Comparison of ENCODE assay signal across 5 fruit fly cellular contexts in the genomic region with DNA sequence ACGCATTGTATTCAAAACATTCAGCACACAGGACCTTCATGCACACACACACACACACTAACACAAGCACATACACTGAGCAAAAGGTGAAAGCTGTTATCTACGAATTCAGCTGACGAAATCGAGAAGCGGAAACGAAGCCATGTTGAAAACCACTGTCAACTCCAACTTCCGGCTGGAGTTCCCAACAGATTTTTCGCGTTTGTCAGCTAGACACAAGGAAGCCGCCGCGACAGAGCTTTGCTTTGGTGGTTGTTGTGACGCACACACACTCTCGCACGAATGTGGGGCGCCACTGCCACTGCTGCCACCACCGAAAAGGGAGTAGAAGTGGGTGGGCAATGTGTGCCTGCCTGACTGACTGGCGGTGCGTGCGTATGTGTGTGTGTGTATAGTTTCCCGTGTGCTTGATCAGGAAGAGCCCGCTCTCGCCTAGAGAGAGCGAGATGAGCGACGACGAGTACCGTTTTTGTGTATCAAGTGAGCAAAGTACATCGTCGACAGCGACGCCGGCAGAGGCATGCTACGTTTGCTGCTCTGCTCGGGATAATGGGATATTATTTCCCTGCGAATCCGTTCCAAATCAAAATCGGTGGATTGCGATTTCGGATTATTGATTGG.
TF ChIP-seq lines count a peak whose summit lies in the region.

No protein-coding gene starts in this region.

- peak; percentile 47 for TF ChIP-seq CTCF in whole organism, embryonic (GFP tag; optimal IDR thresholded peaks at IDR 0.05; lab: Kevin White, UChicago)

TF ChIP-seq in whole organism, 6 proteins besides CTCF, POLR2A, EP300 and RAD21:
- TF ChIP-seq CG8478 (optimal IDR thresholded peaks at IDR 0.05; lab: Kevin White, UChicago) (no peak), Dll (optimal IDR thresholded peaks at IDR 0.05; lab: Kevin White, UChicago) (peak; percentile 62), psq (optimal IDR thresholded peaks at IDR 0.05; lab: Kevin White, UChicago) (no peak), EcR (GFP tag; optimal IDR thresholded peaks at IDR 0.05; lab: Kevin White, UChicago) (no peak), usp (GFP tag; optimal IDR thresholded peaks at IDR 0.05; lab: Kevin White, UChicago) (no peak), pan (optimal IDR thresholded peaks at IDR 0.05; lab: Kevin White, UChicago) (no peak)

TF ChIP-seq in whole organism, embryonic, 481 proteins besides CTCF, POLR2A, EP300 and RAD21 (continues in another document):
- TF ChIP-seq Stat92E (GFP tag; optimal IDR thresholded peaks at IDR 0.05; lab: Kevin White, UChicago) (no peak), HmgZ (tag; optimal IDR thresholded peaks at IDR 0.05; lab: Kevin White, UChicago) (peak; percentile 41), Fer1 (GFP tag; optimal IDR thresholded peaks at IDR 0.05; lab: Kevin White, UChicago) (peak; percentile 88), jumu (GFP tag; optimal IDR thresholded peaks at IDR 0.05; lab: Kevin White, UChicago) (no peak), pros (GFP tag; optimal IDR thresholded peaks at IDR 0.05; lab: Kevin White, UChicago) (peak; percentile 38), CG8944 (GFP tag; optimal IDR thresholded peaks at IDR 0.05; lab: Kevin White, UChicago) (no peak), CG12299 (tag; optimal IDR thresholded peaks at IDR 0.05; lab: Kevin White, UChicago) (peak; percentile 65), abd-A (tag; optimal IDR thresholded peaks at IDR 0.05; lab: Kevin White, UChicago) (no peak), vvl (GFP tag; IDR thresholded peaks at IDR 0.05; lab: Robert Waterston, UW) (peak; percentile 59), nom (GFP tag; optimal IDR thresholded peaks at IDR 0.05; lab: Kevin White, UChicago) (peak; percentile 79), CG17912 (GFP tag; optimal IDR thresholded peaks at IDR 0.05; lab: Kevin White, UChicago) (peak; percentile 41), Awh (GFP tag; IDR thresholded peaks at IDR 0.05; lab: Robert Waterston, UW) (peak; percentile 51; the same call in 1 of the 2 replicates), bigmax (GFP tag; optimal IDR thresholded peaks at IDR 0.05; lab: Kevin White, UChicago) (no peak), CG8765 (GFP tag; IDR thresholded peaks at IDR 0.05; lab: Robert Waterston, UW) (peak; percentile 28; the same call in 1 of the 2 replicates), gcm (GFP tag; optimal IDR thresholded peaks at IDR 0.05; lab: Kevin White, UChicago) (peak; percentile 57), crc (GFP tag; optimal IDR thresholded peaks at IDR 0.05; lab: Kevin White, UChicago) (no peak), BEAF-32 (GFP tag; optimal IDR thresholded peaks at IDR 0.05; lab: Kevin White, UChicago) (no peak), dm (GFP tag; optimal IDR thresholded peaks at IDR 0.05; lab: Kevin White, UChicago) (no peak), Deaf1 (tag; optimal IDR thresholded peaks at IDR 0.05; lab: Kevin White, UChicago) (peak; percentile 37)

TF ChIP-seq in whole organism, prepupa, 60 proteins besides CTCF, POLR2A, EP300 and RAD21 (continues in another document):
- TF ChIP-seq CG11762 (GFP tag; optimal IDR thresholded peaks at IDR 0.05; lab: Kevin White, UChicago; ENCODE audit: insufficient read depth) (no peak), net (GFP tag; optimal IDR thresholded peaks at IDR 0.05; lab: Kevin White, UChicago) (no peak), salr (GFP tag; optimal IDR thresholded peaks at IDR 0.05; lab: Kevin White, UChicago) (peak in 1 of 2 experiments; percentile 8), fd59A (GFP tag; optimal IDR thresholded peaks at IDR 0.05; lab: Kevin White, UChicago) (peak; percentile 16), CG6808 (GFP tag; optimal IDR thresholded peaks at IDR 0.05; lab: Kevin White, UChicago) (peak; percentile 60), CG7368 (GFP tag; optimal IDR thresholded peaks at IDR 0.05; lab: Kevin White, UChicago) (peak; percentile 12), achi (GFP tag; optimal IDR thresholded peaks at IDR 0.05; lab: Kevin White, UChicago) (peak; percentile 72), CG11294 (GFP tag; IDR thresholded peaks at IDR 0.05; lab: Robert Waterston, UW) (no peak), CG6163 (GFP tag; IDR thresholded peaks at IDR 0.05; lab: Robert Waterston, UW) (0 out of 3 replicates have a peak, but pooled peaks have one; percentile 50), esn (GFP tag; optimal IDR thresholded peaks at IDR 0.05; lab: Kevin White, UChicago) (peak; percentile 45), Eip78C (GFP tag; lab: Kevin White, UChicago) (peak; percentile 71), CG8319 (GFP tag; optimal IDR thresholded peaks at IDR 0.05; lab: Kevin White, UChicago) (peak; percentile 12), CG6854 (GFP tag; optimal IDR thresholded peaks at IDR 0.05; lab: Kevin White, UChicago) (peak; percentile 69), CG10669 (GFP tag; optimal IDR thresholded peaks at IDR 0.05; lab: Kevin White, UChicago) (peak; percentile 39), dsx (GFP tag; optimal IDR thresholded peaks at IDR 0.05; lab: Kevin White, UChicago; ENCODE audit: poor library complexity, severe bottlenecking) (no peak), CG10631 (GFP tag; optimal IDR thresholded peaks at IDR 0.05; lab: Kevin White, UChicago) (no peak), Blimp-1 (GFP tag; optimal IDR thresholded peaks at IDR 0.05; lab: Kevin White, UChicago) (peak; percentile 50), CG9139 (GFP tag; optimal IDR thresholded peaks at IDR 0.05; lab: Kevin White, UChicago) (peak; percentile 57), spab (GFP tag; optimal IDR thresholded peaks at IDR 0.05; lab: Kevin White, UChicago) (peak; percentile 55), CG3032 (tag; optimal IDR thresholded peaks at IDR 0.05; lab: Kevin White, UChicago) (no peak)

TF ChIP-seq in whole organism, pupa, 21 proteins besides CTCF, POLR2A, EP300 and RAD21:
- TF ChIP-seq CG8159 (tag; optimal IDR thresholded peaks at IDR 0.05; lab: Kevin White, UChicago) (peak; percentile 6), CG13204 (GFP tag; optimal IDR thresholded peaks at IDR 0.05; lab: Kevin White, UChicago) (peak; percentile 10), CG15710 (tag; optimal IDR thresholded peaks at IDR 0.05; lab: Kevin White, UChicago) (peak; percentile 39), Snoo (tag; optimal IDR thresholded peaks at IDR 0.05; lab: Kevin White, UChicago) (peak; percentile 31), Ets98B (GFP tag; IDR thresholded peaks at IDR 0.05; lab: Robert Waterston, UW) (no peak), Pif1A (GFP tag; optimal IDR thresholded peaks at IDR 0.05; lab: Kevin White, UChicago) (no peak), CG34367 (tag; optimal IDR thresholded peaks at IDR 0.05; lab: Kevin White, UChicago) (peak; percentile 15), EcR (GFP tag; optimal IDR thresholded peaks at IDR 0.05; lab: Kevin White, UChicago) (no peak), CG4496 (GFP tag; IDR thresholded peaks at IDR 0.05; lab: Robert Waterston, UW) (peak; percentile 10; the same call in 2 of the 3 replicates), gl (tag; optimal IDR thresholded peaks at IDR 0.05; lab: Kevin White, UChicago) (peak; percentile 34), Pif1B (GFP tag; optimal IDR thresholded peaks at IDR 0.05; lab: Kevin White, UChicago) (no peak), CG10348 (GFP tag; IDR thresholded peaks at IDR 0.05; lab: Robert Waterston, UW) (no peak)

TF ChIP-seq in whole organism, wandering third instar larva, 38 proteins besides CTCF, POLR2A, EP300 and RAD21:
- TF ChIP-seq N (GFP tag; optimal IDR thresholded peaks at IDR 0.05; lab: Kevin White, UChicago) (peak; percentile 34), Sp1 (GFP tag; optimal IDR thresholded peaks at IDR 0.05; lab: Kevin White, UChicago) (peak; percentile 49), OdsH (GFP tag; optimal IDR thresholded peaks at IDR 0.05; lab: Kevin White, UChicago) (peak; percentile 6), br (GFP tag; optimal IDR thresholded peaks at IDR 0.05; lab: Kevin White, UChicago) (peak; percentile 9), dsf (GFP tag; optimal IDR thresholded peaks at IDR 0.05; lab: Kevin White, UChicago; ENCODE audit: borderline replicate concordance) (no peak), CG9705 (GFP tag; optimal IDR thresholded peaks at IDR 0.05; lab: Kevin White, UChicago) (peak; percentile 5), brk (GFP tag; optimal IDR thresholded peaks at IDR 0.05; lab: Kevin White, UChicago) (no peak), fru (GFP tag; optimal IDR thresholded peaks at IDR 0.05; lab: Kevin White, UChicago) (peak; percentile 8), rgr (GFP tag; optimal IDR thresholded peaks at IDR 0.05; lab: Kevin White, UChicago) (no peak), sv (GFP tag; optimal IDR thresholded peaks at IDR 0.05; lab: Kevin White, UChicago) (no peak), HLH106 (tag; optimal IDR thresholded peaks at IDR 0.05; lab: Kevin White, UChicago) (peak; percentile 3), h (GFP tag; optimal IDR thresholded peaks at IDR 0.05; lab: Kevin White, UChicago) (peak; percentile 13), Hr83 (GFP tag; optimal IDR thresholded peaks at IDR 0.05; lab: Kevin White, UChicago; ENCODE audit: poor library complexity, severe bottlenecking) (peak; percentile 34)
